Fruit fly (Drosophila melanogaster) whole organism, wandering third instar larva: ENCODE results near the gene Vago.
A peak's percentile ranks its signal among the peaks of the same experiment; 100 is the strongest.

Source experiments
- CG9705 ChIP-seq: fragments of 200-800 bp; sonication (Bioruptor generic); optimal IDR thresholded peaks from 2 replicates; lab custom pipeline; 2018; ENCODE audit warnings: missing biosample characterization, mild to moderate bottlenecking, missing genetic modification characterization
- Dif ChIP-seq: fragments of 200-275, 200-300 bp; sonication (Bioruptor generic); optimal IDR thresholded peaks from 2 replicates; lab custom pipeline; 2018; ENCODE audit warnings: missing biosample characterization, missing genetic modification characterization; ENCODE audit not compliant: partially characterized antibody
- GATAd ChIP-seq: sonication (Bioruptor generic); optimal IDR thresholded peaks from 2 replicates; lab custom pipeline; 2016; ENCODE audit warnings: missing biosample characterization, missing genetic modification characterization
- HLH106 ChIP-seq: fragments of 200-800 bp; optimal IDR thresholded peaks from 3 replicates; lab custom pipeline; 2019; ENCODE audit warnings: missing biosample characterization, mild to moderate bottlenecking, missing genetic modification characterization, moderate library complexity
- Hnf4 ChIP-seq: fragments of 200-800 bp; sonication (Bioruptor generic); optimal IDR thresholded peaks from 2 replicates; lab custom pipeline; 2016; ENCODE audit warnings: missing biosample characterization, mild to moderate bottlenecking, missing genetic modification characterization
- Hr78 ChIP-seq: fragments of >200 bp; optimal IDR thresholded peaks from 2 replicates; lab custom pipeline; 2017; ENCODE audit warnings: missing biosample characterization, missing genetic modification characterization
- Hr83 ChIP-seq: fragments of 200-300 bp; sonication (Bioruptor generic); optimal IDR thresholded peaks from 2 replicates; lab custom pipeline; 2016; ENCODE audit warnings: missing biosample characterization, mild to moderate bottlenecking, missing genetic modification characterization, moderate library complexity; ENCODE audit not compliant: poor library complexity, severe bottlenecking
- N ChIP-seq: fragments of >200 bp; optimal IDR thresholded peaks from 2 replicates; lab custom pipeline; 2018; ENCODE audit warnings: missing biosample characterization, missing external identifiers, missing genetic modification characterization
- Rel ChIP-seq, 2 experiments: fragments of 200-800 bp; sonication (Bioruptor generic) in 1 of 2; optimal IDR thresholded peaks; 2 replicates in 1 of 2; 3 replicates in 1 of 2; lab custom pipeline; 2016 to 2019; ENCODE audit warnings: mild to moderate bottlenecking in 2 of 2, missing biosample characterization in 2 of 2, missing genetic modification characterization in 2 of 2, moderate library complexity in 1 of 2
- Sp1 ChIP-seq: fragments of 200-800 bp; sonication (Bioruptor generic); optimal IDR thresholded peaks from 3 replicates; lab custom pipeline; 2019; ENCODE audit warnings: missing biosample characterization, mild to moderate bottlenecking, missing genetic modification characterization, moderate library complexity
- Vsx2 ChIP-seq: fragments of 200-300, 225-300 bp; sonication (Bioruptor generic); optimal IDR thresholded peaks from 2 replicates; lab custom pipeline; 2018; ENCODE audit warnings: missing biosample characterization, missing genetic modification characterization; ENCODE audit not compliant: partially characterized antibody
- br ChIP-seq: fragments of 200-800 bp; sonication (Bioruptor generic); optimal IDR thresholded peaks from 2 replicates; lab custom pipeline; 2016; ENCODE audit warnings: missing biosample characterization, missing genetic modification characterization
- brk ChIP-seq: fragments of 200-800 bp; sonication (Bioruptor generic); optimal IDR thresholded peaks from 2 replicates; lab custom pipeline; 2016; ENCODE audit warnings: missing biosample characterization, mild to moderate bottlenecking, missing genetic modification characterization
- dl ChIP-seq, 2 experiments: fragments of 175-275, 200-275 bp in 1 of 2; fragments of 200-275 bp in 1 of 2; sonication (Bioruptor generic); optimal IDR thresholded peaks; lab custom pipeline; 2018; ENCODE audit warnings: mild to moderate bottlenecking in 2 of 2, missing biosample characterization in 2 of 2, missing genetic modification characterization in 2 of 2, moderate library complexity in 2 of 2; ENCODE audit not compliant: partially characterized antibody in 2 of 2, insufficient read depth in 1 of 2
- dsf ChIP-seq: sonication (Bioruptor generic); optimal IDR thresholded peaks from 2 replicates; lab custom pipeline; 2016; ENCODE audit warnings: missing biosample characterization, missing genetic modification characterization, borderline replicate concordance
- ey ChIP-seq: fragments of 200-800 bp; sonication (Bioruptor generic); optimal IDR thresholded peaks from 2 replicates; lab custom pipeline; 2016; ENCODE audit warnings: missing biosample characterization, missing genetic modification characterization
- foxo ChIP-seq, 2 experiments: fragments of 200-800 bp; sonication (Bioruptor generic); optimal IDR thresholded peaks; 2 replicates in 1 of 2; 3 replicates in 1 of 2; lab custom pipeline; 2016 to 2017; ENCODE audit warnings: missing biosample characterization in 2 of 2, missing genetic modification characterization in 2 of 2
- fru ChIP-seq: fragments of 200-800 bp; sonication (Bioruptor generic); optimal IDR thresholded peaks from 3 replicates; lab custom pipeline; 2016; ENCODE audit warnings: missing biosample characterization, mild to moderate bottlenecking, missing genetic modification characterization
- h ChIP-seq: fragments of 200-800 bp; sonication (Bioruptor generic); optimal IDR thresholded peaks from 3 replicates; lab custom pipeline; 2016; ENCODE audit warnings: missing biosample characterization, mild to moderate bottlenecking, missing genetic modification characterization
- jim ChIP-seq: fragments of 175-275, 200-325 bp; sonication (Bioruptor generic); optimal IDR thresholded peaks from 2 replicates; lab custom pipeline; 2016; ENCODE audit warnings: missing biosample characterization, mild to moderate bottlenecking, missing genetic modification characterization
- lola ChIP-seq: fragments of >200 bp; optimal IDR thresholded peaks from 2 replicates; lab custom pipeline; 2017; ENCODE audit warnings: missing biosample characterization, missing genetic modification characterization
- psq ChIP-seq: fragments of 200-800 bp; sonication (Bioruptor generic); optimal IDR thresholded peaks from 3 replicates; lab custom pipeline; 2017; ENCODE audit warnings: missing biosample characterization, mild to moderate bottlenecking, missing genetic modification characterization, moderate library complexity
- rgr ChIP-seq: fragments of 200-800 bp; sonication (Bioruptor generic); optimal IDR thresholded peaks from 3 replicates; lab custom pipeline; 2016; ENCODE audit warnings: missing biosample characterization, mild to moderate bottlenecking, missing genetic modification characterization
- sage ChIP-seq: fragments of 200-800 bp; sonication (Bioruptor generic); optimal IDR thresholded peaks from 2 replicates; lab custom pipeline; 2016; ENCODE audit warnings: missing biosample characterization, mild to moderate bottlenecking, missing genetic modification characterization
- sv ChIP-seq: fragments of 200-800 bp; sonication (Bioruptor generic); optimal IDR thresholded peaks from 3 replicates; lab custom pipeline; 2016; ENCODE audit warnings: missing biosample characterization, missing genetic modification characterization
- usp ChIP-seq: fragments of >200 bp; optimal IDR thresholded peaks from 2 replicates; lab custom pipeline; 2017; ENCODE audit warnings: missing biosample characterization, missing genetic modification characterization
- woc ChIP-seq: sonication (Bioruptor generic); optimal IDR thresholded peaks from 2 replicates; lab custom pipeline; 2016; ENCODE audit warnings: missing biosample characterization, mild to moderate bottlenecking, missing genetic modification characterization

Gene Vago

DNA sequence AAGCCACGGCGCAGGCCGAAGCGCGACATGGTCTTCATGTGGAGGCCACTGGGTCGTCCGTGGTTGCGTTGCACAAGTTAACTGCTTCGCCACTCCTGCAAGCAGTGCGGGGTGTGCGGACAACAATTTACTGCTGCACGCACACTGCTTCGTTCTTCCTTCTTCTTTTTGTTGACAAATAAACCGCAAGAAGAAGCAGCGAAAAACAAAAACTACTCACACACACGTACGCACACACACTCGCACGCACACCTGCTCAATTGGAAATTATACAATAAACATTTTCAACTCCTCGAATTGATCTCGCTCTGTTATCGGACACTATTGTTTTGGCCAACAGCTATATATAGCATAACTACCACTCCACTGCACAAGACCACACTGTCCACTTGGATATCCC is 34.5 kb downstream of the Vago start:
- TF ChIP-seq Dif (GFP tag; lab: Kevin White, UChicago) = no peak
- TF ChIP-seq Hnf4 = no peak
- no peak for TF ChIP-seq rgr
- no peak for TF ChIP-seq psq (GFP tag; lab: Kevin White, UChicago)
- TF ChIP-seq GATAd (GFP tag; lab: Kevin White, UChicago) = no peak
- TF ChIP-seq CG9705 = no peak
- no peak for TF ChIP-seq Hr78 (GFP tag; lab: Kevin White, UChicago)
- TF ChIP-seq jim (GFP tag; lab: Kevin White, UChicago) = no peak
- no peak for TF ChIP-seq brk (GFP tag; lab: Kevin White, UChicago)

DNA sequence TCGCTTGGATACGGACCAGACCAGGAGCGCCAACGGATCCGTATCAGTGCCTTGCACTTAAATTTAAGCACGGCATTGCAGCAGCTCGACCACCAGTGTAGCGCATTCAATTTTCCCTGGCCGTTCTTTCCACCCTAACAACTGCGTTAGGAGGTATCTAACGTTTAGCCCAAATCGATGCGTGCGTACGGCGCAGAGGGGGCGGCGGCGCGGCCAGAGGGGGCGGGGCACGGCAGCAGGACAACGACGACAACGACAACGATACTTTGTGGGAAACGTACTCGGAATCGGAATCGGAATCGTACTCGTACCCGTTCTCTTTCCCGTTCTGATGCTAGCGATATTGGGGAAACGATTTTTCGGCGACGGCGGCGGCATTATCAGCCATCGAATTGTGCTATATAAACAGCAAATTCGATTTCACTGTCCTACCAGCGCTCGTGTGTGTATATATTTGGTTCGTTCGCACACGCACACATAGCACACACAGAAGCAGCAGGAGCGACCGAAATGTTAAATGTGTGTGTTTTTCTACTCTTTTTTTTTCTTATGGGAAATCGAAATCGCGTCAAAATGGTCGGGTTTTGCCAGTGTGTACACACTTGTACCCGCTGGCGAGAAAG is 35.1 kb downstream of the Vago start, which contains the start of gene CG11122:
Gene CG11122, minus strand, starts transcription at position 601 of the 623 bp plus-strand sequence.
- TF ChIP-seq Rel (GFP tag; optimal IDR thresholded peaks at IDR 0.05; lab: Kevin White, UChicago) = no peak
- peak; percentile 6 for TF ChIP-seq Rel (tag; optimal IDR thresholded peaks at IDR 0.05; lab: Kevin White, UChicago)
- no peak for TF ChIP-seq lola (GFP tag; lab: Kevin White, UChicago)
- peak; percentile 24 for TF ChIP-seq jim (GFP tag; lab: Kevin White, UChicago)
- TF ChIP-seq, all 38 proteins: peak for 2

DNA sequence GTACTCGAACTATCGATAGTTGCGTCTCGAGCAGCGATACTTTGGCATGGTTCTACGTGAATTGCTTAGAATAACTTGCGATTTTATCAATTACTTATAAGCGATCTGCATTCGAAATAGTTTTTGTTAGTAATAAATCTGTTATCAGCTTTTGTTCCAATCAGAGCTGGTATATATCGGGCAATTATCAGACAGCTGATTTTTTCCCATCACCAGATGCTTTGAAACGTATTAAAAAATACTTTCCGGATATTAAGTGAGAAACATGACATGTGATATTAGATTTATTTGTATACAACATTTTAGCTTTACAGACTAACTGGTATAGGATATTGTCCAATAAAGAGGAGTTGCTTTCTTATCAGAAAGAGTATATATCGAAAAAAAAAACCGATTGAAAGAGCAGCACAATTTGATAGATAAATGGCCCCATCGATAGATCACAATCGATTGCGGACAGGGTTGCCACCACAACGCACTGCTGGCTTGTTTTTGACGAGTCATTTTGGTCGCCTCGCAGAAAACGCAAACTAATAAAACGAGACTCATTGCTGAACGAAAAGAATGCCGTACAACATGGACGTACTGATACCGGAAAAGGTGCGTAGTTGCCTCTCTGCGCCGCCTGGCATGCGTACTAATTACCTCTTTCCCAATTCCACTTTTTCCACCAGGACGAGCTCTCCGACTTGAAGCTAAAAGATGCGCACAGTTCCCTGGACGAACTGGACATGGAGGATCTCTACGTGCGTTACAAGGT is 35.8 kb downstream of the Vago start, which contains the start of gene Rpt3:
Gene Rpt3, plus strand, starts transcription at position 353 of the 760 bp plus-strand sequence.
- TF ChIP-seq Dif (GFP tag; lab: Kevin White, UChicago) (no peak), N (GFP tag; lab: Kevin White, UChicago) (no peak), foxo (GFP tag; optimal IDR thresholded peaks at IDR 0.05; lab: Kevin White, UChicago) (peak in 1 of 2 experiments; percentile 24), usp (GFP tag; lab: Kevin White, UChicago) (no peak), psq (GFP tag; lab: Kevin White, UChicago) (no peak), woc (GFP tag; lab: Kevin White, UChicago) (no peak)

DNA sequence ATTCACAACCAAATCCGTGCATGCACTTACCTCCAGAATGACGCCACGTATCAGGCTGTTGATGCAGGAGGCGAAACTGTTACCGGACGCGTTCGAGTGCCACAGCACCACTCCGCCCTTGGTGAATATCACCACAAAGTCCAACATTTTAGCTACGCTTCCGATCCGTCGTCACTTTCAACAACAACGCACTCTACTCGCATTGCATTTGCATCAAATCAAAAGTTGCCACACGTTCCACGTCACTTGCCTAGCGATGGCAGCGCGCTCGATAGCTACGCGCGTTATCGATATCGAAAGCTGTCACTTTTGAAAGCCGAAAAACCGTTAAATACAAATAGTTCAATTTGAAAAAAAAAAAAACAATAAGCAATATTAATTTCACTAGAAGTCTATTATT is 39.7 kb downstream of the Vago start, which contains the start of gene SrpRalpha:
Gene SrpRalpha, minus strand, starts transcription at position 260 of the 400 bp plus-strand sequence.
- TF ChIP-seq br (GFP tag; lab: Kevin White, UChicago) (no peak), ey (GFP tag; lab: Kevin White, UChicago) (no peak), psq (GFP tag; lab: Kevin White, UChicago) (no peak), h (peak; percentile 0), rgr (peak; percentile 37), fru (GFP tag; lab: Kevin White, UChicago) (no peak)
- TF ChIP-seq, all 38 proteins: peak for 2

DNA sequence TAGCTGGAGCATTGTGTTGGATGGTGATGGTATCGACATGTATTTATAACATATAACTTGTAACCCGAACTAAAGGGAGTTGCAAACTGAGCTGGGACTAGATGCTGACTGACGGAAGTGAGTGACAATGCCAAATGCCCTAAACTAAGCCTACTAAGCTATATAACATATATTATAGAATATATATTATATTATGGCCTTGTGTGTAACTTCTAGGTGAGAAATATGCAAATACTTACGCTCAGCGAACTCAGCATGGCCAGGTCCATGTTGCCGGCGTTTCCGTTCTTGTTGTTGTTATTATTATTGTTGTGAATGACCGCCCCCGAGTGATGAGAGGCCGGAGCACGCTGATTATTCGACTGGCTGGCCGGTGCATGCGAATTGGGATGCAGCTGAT is 43.2 kb downstream of the Vago start, which contains the start of gene CG44385:
Gene CG44385, minus strand, starts transcription at position 101 of the 400 bp plus-strand sequence.
- no peak for TF ChIP-seq rgr
- no peak for TF ChIP-seq h
- TF ChIP-seq CG9705 = no peak
- no peak for TF ChIP-seq Hr83 (GFP tag; lab: Kevin White, UChicago)
- TF ChIP-seq woc (GFP tag; lab: Kevin White, UChicago) = no peak
- no peak for TF ChIP-seq Hr78 (GFP tag; lab: Kevin White, UChicago)
- no peak for TF ChIP-seq dsf
- TF ChIP-seq br (GFP tag; lab: Kevin White, UChicago) = no peak
- TF ChIP-seq brk (GFP tag; lab: Kevin White, UChicago) = no peak
- no peak for TF ChIP-seq Sp1 (GFP tag; lab: Kevin White, UChicago)

DNA sequence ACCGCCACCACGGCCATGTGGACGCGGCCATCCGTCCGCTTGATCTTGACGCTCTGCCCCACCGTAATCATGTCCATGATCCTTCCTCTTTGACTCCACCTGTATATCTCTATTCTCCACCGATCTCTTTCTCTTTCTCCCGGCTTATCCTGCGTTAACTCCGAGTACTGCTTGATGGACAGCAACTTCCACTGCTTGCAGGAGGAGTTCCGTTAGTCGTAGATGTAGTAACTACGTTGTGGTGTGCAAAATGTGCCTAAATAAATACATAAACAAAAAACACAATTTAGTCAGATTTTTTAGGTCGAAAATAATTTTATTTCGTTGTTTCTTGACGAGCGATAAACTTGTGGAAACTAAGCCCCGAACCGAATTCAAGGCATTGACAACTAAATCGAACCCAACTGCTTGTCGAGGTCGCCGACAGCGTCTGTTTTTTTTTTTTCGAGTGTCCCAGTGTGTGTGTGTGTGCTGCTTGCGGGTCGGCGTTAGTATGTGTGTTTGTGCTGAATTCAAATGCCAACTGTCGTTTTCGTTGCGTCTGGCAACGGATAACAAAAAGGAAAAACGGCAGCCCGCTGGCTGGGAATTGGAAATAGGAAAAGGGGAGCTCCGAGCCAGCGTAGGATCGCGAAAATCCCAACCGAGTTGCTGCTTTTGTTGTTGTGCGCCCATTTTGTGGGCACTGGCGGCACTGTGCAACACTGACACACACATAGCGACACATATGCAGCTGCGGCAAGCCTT is 46.9 kb downstream of the Vago start:
- TF ChIP-seq jim (GFP tag; lab: Kevin White, UChicago) = no peak
- TF ChIP-seq Dif (GFP tag; lab: Kevin White, UChicago) = no peak
- TF ChIP-seq fru (GFP tag; lab: Kevin White, UChicago) = no peak
- TF ChIP-seq brk (GFP tag; lab: Kevin White, UChicago) = no peak
- TF ChIP-seq dl (GFP tag; optimal IDR thresholded peaks at IDR 0.05; lab: Kevin White, UChicago; ENCODE audit: insufficient read depth in 1 of 2, partially characterized antibody in 2 of 2) = no peak
- TF ChIP-seq Vsx2 (GFP tag; lab: Kevin White, UChicago) = no peak
- TF ChIP-seq GATAd (GFP tag; lab: Kevin White, UChicago) = no peak
- no peak for TF ChIP-seq sv (GFP tag; lab: Kevin White, UChicago)
- no peak for TF ChIP-seq HLH106 (tag; lab: Kevin White, UChicago)
- TF ChIP-seq sage (GFP tag; lab: Kevin White, UChicago) = no peak
